Worm (Caenorhabditis elegans) whole organism, L1 larva: Measurements from ENCODE around the gene ZK470.6.
A peak's percentile ranks its signal among the peaks of the same experiment; 100 is the strongest.

Experiments
- C34B4.2 ChIP-seq: sonication (generic microtip); optimal IDR thresholded peaks from 2 replicates; lab custom pipeline; 2017; ENCODE audit warnings: mild to moderate bottlenecking, missing genetic modification characterization, missing compliant biosample characterization
- F16B12.6 ChIP-seq: fragments of 150-350 bp; optimal IDR thresholded peaks from 2 replicates; lab custom pipeline; 2014; ENCODE audit warnings: missing biosample characterization, missing genetic modification characterization
- aha-1 ChIP-seq: fragments of 150-350 bp; optimal IDR thresholded peaks from 2 replicates; lab custom pipeline; 2014; ENCODE audit warnings: missing biosample characterization, missing genetic modification characterization
- blmp-1 ChIP-seq: fragments of 150-350 bp; optimal IDR thresholded peaks from 2 replicates; lab custom pipeline; 2014; ENCODE audit warnings: missing biosample characterization, missing genetic modification characterization
- ceh-8 ChIP-seq: fragments of 200-800 bp; sonication (Bioruptor generic); optimal IDR thresholded peaks from 2 replicates; lab custom pipeline; 2018; ENCODE audit warnings: mild to moderate bottlenecking, missing genetic modification characterization, moderate library complexity, missing compliant biosample characterization
- ceh-88 ChIP-seq: fragments of 200-800 bp; sonication (Bioruptor generic); IDR thresholded peaks from 2 replicates; pipeline ENCODE4 v1.3.6; 2022; ENCODE audit warnings: missing genetic modification characterization, missing compliant biosample characterization
- dpl-1 ChIP-seq, 3 experiments: fragments of 150-350 bp in 2 of 3; sonication (generic microtip) in 1 of 3; optimal IDR thresholded peaks; 2 replicates each; lab custom pipeline; 2014 to 2017; ENCODE audit warnings: missing biosample characterization in 3 of 3, missing genetic modification characterization in 3 of 3, missing genetic modification reagents in 3 of 3
- dsc-1 ChIP-seq: sonication (generic microtip); optimal IDR thresholded peaks from 2 replicates; lab custom pipeline; 2016; ENCODE audit warnings: mild to moderate bottlenecking, missing genetic modification characterization, missing compliant biosample characterization
- efl-3 ChIP-seq: fragments of 200-800 bp; sonication (Bioruptor generic); optimal IDR thresholded peaks from 2 replicates; lab custom pipeline; 2018; ENCODE audit warnings: mild to moderate bottlenecking, missing genetic modification characterization, missing compliant biosample characterization
- egl-27 ChIP-seq, 2 experiments: fragments of 150-350 bp in 1 of 2; sonication (generic microtip); optimal IDR thresholded peaks; 3 replicates each; lab custom pipeline; 2017 to 2018; ENCODE audit warnings: missing biosample characterization in 2 of 2, missing genetic modification characterization in 2 of 2, missing genetic modification reagents in 2 of 2
- elt-2 ChIP-seq: sonication (generic microtip); optimal IDR thresholded peaks from 2 replicates; lab custom pipeline; 2016; ENCODE audit warnings: missing genetic modification characterization, mild to moderate bottlenecking, inconsistent platforms, missing compliant biosample characterization, missing genetic modification reagents
- fkh-10 ChIP-seq: sonication (generic microtip); optimal IDR thresholded peaks from 2 replicates; lab custom pipeline; 2017; ENCODE audit warnings: missing biosample characterization, missing genetic modification reagents, missing genetic modification characterization
- fkh-4 ChIP-seq: sonication (generic microtip); optimal IDR thresholded peaks from 2 replicates; lab custom pipeline; 2016; ENCODE audit warnings: missing compliant biosample characterization, missing genetic modification characterization, borderline replicate concordance
- fos-1 ChIP-seq: fragments of 150-350 bp; optimal IDR thresholded peaks from 2 replicates; lab custom pipeline; 2014; ENCODE audit warnings: missing biosample characterization, missing genetic modification characterization
- grh-1 ChIP-seq: fragments of 200-800 bp; sonication (Bioruptor generic); IDR thresholded peaks from 2 replicates; pipeline ENCODE4 v1.3.6; 2022; ENCODE audit warnings: missing genetic modification reagents, missing genetic modification characterization, missing compliant biosample characterization
- hlh-17 ChIP-seq: fragments of 200-800 bp; sonication (Bioruptor generic); optimal IDR thresholded peaks from 2 replicates; lab custom pipeline; 2018; ENCODE audit warnings: missing genetic modification characterization, mild to moderate bottlenecking, missing compliant biosample characterization, moderate library complexity, borderline replicate concordance
- hlh-4 ChIP-seq: sonication (generic microtip); optimal IDR thresholded peaks from 2 replicates; lab custom pipeline; 2016; ENCODE audit warnings: mild to moderate bottlenecking, missing genetic modification characterization, missing compliant biosample characterization
- hpl-2 ChIP-seq: fragments of 150-350 bp; optimal IDR thresholded peaks from 2 replicates; lab custom pipeline; 2014; ENCODE audit warnings: missing biosample characterization, missing genetic modification reagents, missing genetic modification characterization
- irx-1 ChIP-seq: sonication (generic microtip); optimal IDR thresholded peaks from 2 replicates; lab custom pipeline; 2016; ENCODE audit warnings: missing genetic modification characterization, missing compliant biosample characterization
- isw-1 ChIP-seq: fragments of 200-800 bp; sonication (Bioruptor generic); IDR thresholded peaks from 2 replicates; pipeline ENCODE4 v1.3.6; 2022; ENCODE audit warnings: missing genetic modification characterization, missing compliant biosample characterization
- jun-1 ChIP-seq: fragments of 150-350 bp; optimal IDR thresholded peaks from 2 replicates; lab custom pipeline; 2014; ENCODE audit warnings: missing biosample characterization, missing genetic modification reagents, missing genetic modification characterization
- lin-13 ChIP-seq: fragments of 150-350 bp; optimal IDR thresholded peaks from 2 replicates; lab custom pipeline; 2014; ENCODE audit warnings: missing biosample characterization, missing genetic modification reagents, missing genetic modification characterization
- lin-14 ChIP-seq: fragments of 200-800 bp; sonication (Bioruptor generic); optimal IDR thresholded peaks from 2 replicates; lab custom pipeline; 2018; ENCODE audit warnings: mild to moderate bottlenecking, missing genetic modification characterization, moderate library complexity, missing compliant biosample characterization
- lin-15B ChIP-seq: fragments of 150-350 bp; sonication (generic microtip); optimal IDR thresholded peaks from 3 replicates; lab custom pipeline; 2014; ENCODE audit warnings: missing biosample characterization, missing genetic modification characterization
- mab-9 ChIP-seq: fragments of 200-800 bp; sonication (Bioruptor generic); IDR thresholded peaks from 2 replicates; pipeline ENCODE4 v1.3.6; 2022; ENCODE audit warnings: missing genetic modification reagents, missing genetic modification characterization, missing compliant biosample characterization
- mef-2 ChIP-seq: fragments of 150-350 bp; optimal IDR thresholded peaks from 2 replicates; lab custom pipeline; 2014; ENCODE audit warnings: missing biosample characterization, missing genetic modification characterization
- nhr-19 ChIP-seq: fragments of 200-800 bp; sonication (Bioruptor generic); conservative IDR thresholded peaks from 2 replicates; pipeline ENCODE4 v1.3.6; 2022; ENCODE audit warnings: missing genetic modification characterization, missing compliant biosample characterization
- nhr-20 ChIP-seq: sonication (generic microtip); optimal IDR thresholded peaks from 2 replicates; lab custom pipeline; 2016; ENCODE audit warnings: mild to moderate bottlenecking, missing genetic modification characterization, missing compliant biosample characterization
- nhr-237 ChIP-seq: fragments of 150-350 bp; optimal IDR thresholded peaks from 2 replicates; lab custom pipeline; 2014; ENCODE audit warnings: missing biosample characterization, missing genetic modification characterization
- nhr-28 ChIP-seq: fragments of 150-350 bp; optimal IDR thresholded peaks from 2 replicates; lab custom pipeline; 2014; ENCODE audit warnings: missing biosample characterization, missing genetic modification characterization
- nhr-47 ChIP-seq: sonication (generic microtip); optimal IDR thresholded peaks from 2 replicates; lab custom pipeline; 2016; ENCODE audit warnings: mild to moderate bottlenecking, missing genetic modification characterization, moderate library complexity, missing compliant biosample characterization
- nhr-71 ChIP-seq: sonication (generic microtip); optimal IDR thresholded peaks from 2 replicates; lab custom pipeline; 2016; ENCODE audit warnings: mild to moderate bottlenecking, missing genetic modification characterization, moderate library complexity, missing compliant biosample characterization
- nhr-76 ChIP-seq: sonication (generic microtip); optimal IDR thresholded peaks from 2 replicates; lab custom pipeline; 2017; ENCODE audit warnings: missing biosample characterization, missing genetic modification characterization
- pag-3 ChIP-seq: sonication (generic microtip); optimal IDR thresholded peaks from 2 replicates; lab custom pipeline; 2017; ENCODE audit warnings: missing genetic modification characterization, mild to moderate bottlenecking, missing compliant biosample characterization, antibody characterized with exemption, borderline replicate concordance; ENCODE audit not compliant: insufficient read depth
- rnt-1 ChIP-seq: sonication (generic microtip); optimal IDR thresholded peaks from 2 replicates; lab custom pipeline; 2016; ENCODE audit warnings: mild to moderate bottlenecking, missing genetic modification characterization, moderate library complexity, missing compliant biosample characterization
- skn-1 ChIP-seq: fragments of 150-350 bp; optimal IDR thresholded peaks from 2 replicates; lab custom pipeline; 2014; ENCODE audit warnings: missing biosample characterization, missing genetic modification characterization
- snpc-4 ChIP-seq: fragments of 150-350 bp; optimal IDR thresholded peaks from 2 replicates; lab custom pipeline; 2014; ENCODE audit warnings: missing biosample characterization, missing genetic modification characterization
- sox-4 ChIP-seq: sonication (generic microtip); optimal IDR thresholded peaks from 2 replicates; lab custom pipeline; 2016; ENCODE audit warnings: missing genetic modification characterization, missing compliant biosample characterization
- sptf-1 ChIP-seq: fragments of 150-350 bp; optimal IDR thresholded peaks from 2 replicates; lab custom pipeline; 2014; ENCODE audit warnings: missing biosample characterization, missing genetic modification characterization
- sup-37 ChIP-seq: fragments of 200-800 bp; sonication (Bioruptor generic); optimal IDR thresholded peaks from 2 replicates; lab custom pipeline; 2018; ENCODE audit warnings: mild to moderate bottlenecking, missing genetic modification characterization, missing compliant biosample characterization
- unc-130 ChIP-seq: fragments of 150-350 bp; optimal IDR thresholded peaks from 2 replicates; lab custom pipeline; 2017; ENCODE audit warnings: missing biosample characterization, missing genetic modification characterization, inconsistent platforms
- unc-98 ChIP-seq: fragments of 200-800 bp; sonication (Bioruptor generic); IDR thresholded peaks from 2 replicates; pipeline ENCODE4 v1.3.6; 2022; ENCODE audit warnings: missing genetic modification characterization, missing compliant biosample characterization
- vab-15 ChIP-seq: sonication (generic microtip); optimal IDR thresholded peaks from 2 replicates; lab custom pipeline; 2017; ENCODE audit warnings: missing genotype, mild to moderate bottlenecking, missing genetic modification characterization, missing compliant biosample characterization
- xbp-1 ChIP-seq: sonication (generic microtip); optimal IDR thresholded peaks from 2 replicates; lab custom pipeline; 2016; ENCODE audit warnings: missing genetic modification characterization, missing compliant biosample characterization
- zip-4 ChIP-seq: fragments of 200-800 bp; sonication (Bioruptor generic); optimal IDR thresholded peaks from 2 replicates; lab custom pipeline; 2018; ENCODE audit warnings: mild to moderate bottlenecking, missing genetic modification characterization, moderate library complexity, missing compliant biosample characterization
- ztf-11 ChIP-seq, 2 experiments: sonication (generic microtip); optimal IDR thresholded peaks; 2 replicates each; lab custom pipeline; 2016 to 2017; ENCODE audit warnings: missing genetic modification characterization in 2 of 2, missing biosample characterization in 1 of 2, missing compliant biosample characterization in 1 of 2

The ZK470.6 gene

ce11 chrX:4145051-4145826, 32.1 kb downstream of the ZK470.6 start (continued):
- TF ChIP-seq nhr-237 (tag; lab: Kevin White, UChicago) (no peak), efl-3 (no peak), fkh-4 (tag; lab: Kevin White, UChicago) (no peak), vab-15 (tag; lab: Kevin White, UChicago) (no peak), sup-37 (GFP tag; lab: Kevin White, UChicago) (no peak), dpl-1 (GFP tag; optimal IDR thresholded peaks at IDR 0.05; lab: Kevin White, UChicago) (peak; percentile 1 to 19 (median 7)), hpl-2 (GFP tag; lab: Kevin White, UChicago) (no peak), sox-4 (peak; percentile 57), ceh-8 (peak; percentile 5), lin-15B (no peak), aha-1 (tag; lab: Kevin White, UChicago) (no peak), ceh-88 (GFP tag; lab: Robert Waterston, UW) (0 out of 2 replicates have a peak, but pooled peaks have one; percentile 19), hlh-17 (GFP tag; lab: Kevin White, UChicago) (no peak), nhr-47 (tag; lab: Kevin White, UChicago) (peak; percentile 64), unc-130 (tag; lab: Kevin White, UChicago) (peak; percentile 78), dsc-1 (tag; lab: Kevin White, UChicago) (peak; percentile 44), nhr-28 (tag; lab: Kevin White, UChicago) (no peak), isw-1 (GFP tag; lab: Robert Waterston, UW) (peak; percentile 44; the same call in 1 of the 2 replicates), fkh-10 (GFP tag; lab: Kevin White, UChicago) (peak; percentile 64), snpc-4 (tag; lab: Kevin White, UChicago) (peak; percentile 7), lin-13 (peak; percentile 56), hlh-4 (tag; lab: Kevin White, UChicago) (no peak), jun-1 (tag; lab: Kevin White, UChicago) (peak; percentile 41), sptf-1 (tag; lab: Kevin White, UChicago) (no peak), lin-14 (GFP tag; lab: Kevin White, UChicago) (peak; percentile 92), F16B12.6 (tag; lab: Kevin White, UChicago) (peak; percentile 10), elt-2 (tag; lab: Kevin White, UChicago) (peak; percentile 40), nhr-20 (tag; lab: Kevin White, UChicago) (peak; percentile 91), mef-2 (peak; percentile 28), xbp-1 (tag; lab: Kevin White, UChicago) (peak; percentile 32), nhr-71 (tag; lab: Kevin White, UChicago) (peak; percentile 89), nhr-76 (tag; lab: Kevin White, UChicago) (no peak), unc-98 (GFP tag; lab: Robert Waterston, UW) (no peak), rnt-1 (tag; lab: Kevin White, UChicago) (peak; percentile 80), blmp-1 (tag; lab: Kevin White, UChicago) (peak; percentile 77), zip-4 (GFP tag; lab: Kevin White, UChicago) (peak; percentile 44), fos-1 (tag; lab: Kevin White, UChicago) (peak; percentile 38), C34B4.2 (tag; lab: Kevin White, UChicago) (no peak), irx-1 (tag; lab: Kevin White, UChicago) (peak; percentile 71), pag-3 (tag; lab: Kevin White, UChicago) (no peak), ztf-11 (tag; optimal IDR thresholded peaks at IDR 0.05; lab: Kevin White, UChicago) (peak in 1 of 2 experiments; percentile 16), mab-9 (GFP tag; lab: Robert Waterston, UW) (no peak; the same call in 1 of the 2 replicates), skn-1 (peak; percentile 96), egl-27 (tag; optimal IDR thresholded peaks at IDR 0.05; lab: Kevin White, UChicago) (no peak), grh-1 (GFP tag; lab: Robert Waterston, UW) (0 out of 2 replicates have a peak, but pooled peaks have one; percentile 39), nhr-19 (peak; percentile 73)
